Worm (Caenorhabditis elegans): Measurements from ENCODE around the gene F41B4.3.
A peak's percentile ranks its signal among the peaks of the same experiment; 100 is the strongest.

- peak; percentile 47 for TF ChIP-seq cog-1 (tag; optimal IDR thresholded peaks at IDR 0.05)
- TF ChIP-seq ref-1 (GFP tag; conservative IDR thresholded peaks at IDR 0.05): no peak
- no peak for TF ChIP-seq med-1 (GFP tag; optimal IDR thresholded peaks at IDR 0.05; ENCODE audit: insufficient read depth)
Observed at ce11 chrX:6840670-6841308, 4.9 kb upstream of the F41B4.3 start, which contains the start of the genes glr-6 and asg-2.
